Fruit fly (Drosophila melanogaster): ENCODE data around the gene timeout.

The timeout gene

dm6 chr3R:13191299-13191698 is 102.8 kb downstream of the timeout start, which contains the start of gene CG8141:
TSS of gene CG8141 (plus strand) at chr3R:13191599.
- TF ChIP-seq noc (tag; optimal IDR thresholded peaks at IDR 0.05), result no peak

DNA sequence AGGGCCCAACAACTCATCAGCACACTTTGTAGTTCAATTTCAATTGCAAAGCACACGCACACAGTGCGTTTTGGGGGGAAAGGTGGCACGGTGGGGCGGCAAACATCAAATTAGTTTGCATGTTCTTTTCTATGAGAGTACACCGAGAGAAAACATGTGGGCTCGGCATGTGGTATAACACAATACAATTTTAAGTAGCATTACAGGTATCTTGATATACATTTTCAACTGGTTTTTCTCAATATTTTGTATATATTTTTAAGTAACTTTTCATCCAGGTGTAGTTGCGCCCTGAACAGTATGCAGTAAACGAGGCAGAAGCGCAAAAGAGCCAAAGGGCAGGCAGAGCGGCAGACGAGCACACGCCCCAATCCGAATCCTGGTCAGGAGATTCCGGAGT is 112.0 kb downstream of the timeout start:
- no peak for TF ChIP-seq noc (tag; optimal IDR thresholded peaks at IDR 0.05)

DNA sequence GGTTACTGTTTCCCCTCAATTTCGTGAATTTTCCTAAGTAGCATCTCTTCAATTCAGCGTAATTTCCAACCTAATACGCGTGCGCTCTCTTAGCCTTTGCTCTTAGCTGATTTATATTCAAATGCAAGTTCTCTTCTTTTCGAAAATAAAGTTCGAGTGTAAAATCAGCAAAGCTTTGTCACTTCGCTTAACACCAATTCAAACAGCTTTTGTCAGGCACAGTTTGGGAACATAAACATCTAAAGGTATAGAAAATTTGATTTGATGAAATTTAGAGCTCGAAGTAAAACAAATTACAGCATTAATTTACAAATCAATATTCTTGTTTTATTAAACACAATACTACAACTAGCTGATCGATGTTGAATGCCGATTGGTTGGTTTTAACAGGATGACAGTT is 120.0 kb downstream of the timeout start:
- no peak for TF ChIP-seq noc (tag; optimal IDR thresholded peaks at IDR 0.05)

All from whole organism, larva.